Worm (Caenorhabditis elegans) whole organism, early embryonic: ENCODE measurements around the gene F23H11.4.

ENCODE experiments used
- B0310.2 ChIP-seq: sonication (generic microtip); optimal IDR thresholded peaks from 2 replicates; lab custom pipeline; 2016; ENCODE audit warnings: mild to moderate bottlenecking, missing genetic modification characterization, missing compliant biosample characterization
- F13C5.2 ChIP-seq: sonication (generic microtip); optimal IDR thresholded peaks from 2 replicates; lab custom pipeline; 2017; ENCODE audit warnings: mild to moderate bottlenecking, missing genetic modification characterization, inconsistent platforms, missing compliant biosample characterization
- aly-1 ChIP-seq: sonication (generic microtip); optimal IDR thresholded peaks from 2 replicates; lab custom pipeline; 2016; ENCODE audit warnings: missing genetic modification characterization, missing compliant biosample characterization
- ama-1 ChIP-seq: fragments of 150-350 bp; optimal IDR thresholded peaks from 2 replicates; lab custom pipeline; 2014
- ceh-13 ChIP-seq: fragments of 200-800 bp; sonication (Bioruptor generic); optimal IDR thresholded peaks from 2 replicates; lab custom pipeline; 2018; ENCODE audit warnings: mild to moderate bottlenecking, missing genetic modification characterization, missing compliant biosample characterization
- ceh-36 ChIP-seq: sonication (generic microtip); optimal IDR thresholded peaks from 2 replicates; lab custom pipeline; 2016; ENCODE audit warnings: missing genetic modification characterization, inconsistent platforms, missing compliant biosample characterization
- ets-7 ChIP-seq: sonication (generic microtip); optimal IDR thresholded peaks from 2 replicates; lab custom pipeline; 2016; ENCODE audit warnings: missing genotype, missing genetic modification characterization, missing compliant biosample characterization
- flt-1 ChIP-seq: fragments of 200-800 bp; sonication (Bioruptor generic); IDR thresholded peaks from 2 replicates; pipeline ENCODE4 v1.3.6; 2022; ENCODE audit warnings: missing genetic modification characterization, missing compliant biosample characterization
- hmbx-1 ChIP-seq: sonication (generic microtip); optimal IDR thresholded peaks from 2 replicates; lab custom pipeline; 2016; ENCODE audit warnings: mild to moderate bottlenecking, missing genetic modification characterization, missing compliant biosample characterization
- hmg-4 ChIP-seq: fragments of 200-800 bp; sonication (Bioruptor generic); optimal IDR thresholded peaks from 2 replicates; lab custom pipeline; 2018; ENCODE audit warnings: mild to moderate bottlenecking, missing genetic modification characterization, missing compliant biosample characterization
- hnd-1 ChIP-seq: sonication (generic microtip); optimal IDR thresholded peaks from 2 replicates; lab custom pipeline; 2016; ENCODE audit warnings: missing genetic modification characterization, missing compliant biosample characterization
- pes-1 ChIP-seq: fragments of 200-800 bp; sonication (Bioruptor generic); IDR thresholded peaks from 2 replicates; pipeline ENCODE4 v1.3.6; 2022; ENCODE audit warnings: missing genetic modification reagents, missing genetic modification characterization, missing compliant biosample characterization
- scrt-1 ChIP-seq: fragments of 200-800 bp; sonication (Bioruptor generic); IDR thresholded peaks from 2 replicates; pipeline ENCODE4 v1.3.6; 2022; ENCODE audit warnings: missing genetic modification characterization, missing compliant biosample characterization
- sea-1 ChIP-seq: fragments of 200-800 bp; sonication (Bioruptor generic); conservative IDR thresholded peaks from 2 replicates; pipeline ENCODE4 v1.3.6; 2022; ENCODE audit warnings: missing genetic modification characterization, missing compliant biosample characterization
- tbx-11 ChIP-seq: fragments of 200-800 bp; sonication (Bioruptor generic); IDR thresholded peaks from 2 replicates; pipeline ENCODE4 v1.3.6; 2022; ENCODE audit warnings: missing genetic modification characterization, missing compliant biosample characterization
- tbx-37 ChIP-seq: fragments of 200-800 bp; sonication (Bioruptor generic); conservative IDR thresholded peaks from 2 replicates; pipeline ENCODE4 v1.3.6; 2022; ENCODE audit warnings: missing genetic modification reagents, missing genetic modification characterization, missing compliant biosample characterization
- tra-4 ChIP-seq: sonication (generic microtip); optimal IDR thresholded peaks from 2 replicates; lab custom pipeline; 2017; ENCODE audit warnings: missing genetic modification characterization, missing compliant biosample characterization

The F23H11.4 gene

ce11 chrIII:910540-911311 lies 3.4 kb upstream of the F23H11.4 start, which contains the start of the genes F23H11.5 and bra-2:
F23H11.5 (minus strand) TSS chrIII:910590.
bra-2 (plus strand) TSS chrIII:911261.
- TF ChIP-seq tra-4 (tag; lab: Kevin White, UChicago) (no peak), tbx-37 (no peak), pes-1 (GFP tag; lab: Robert Waterston, UW) (no peak), flt-1 (GFP tag; lab: Robert Waterston, UW) (no peak), hmbx-1 (tag; lab: Kevin White, UChicago) (no peak), scrt-1 (no peak), ceh-36 (no peak), ama-1 (lab: Kevin White, UChicago) (no peak), aly-1 (no peak), sea-1 (GFP tag; lab: Robert Waterston, UW) (no peak), tbx-11 (no peak), hmg-4 (GFP tag; lab: Kevin White, UChicago) (no peak), ets-7 (tag; lab: Kevin White, UChicago) (no peak), hnd-1 (no peak), F13C5.2 (tag; lab: Kevin White, UChicago) (no peak), ceh-13 (no peak), B0310.2 (tag; lab: Kevin White, UChicago) (no peak)

ce11 chrIII:909540-909939 lies 2.2 kb upstream of the F23H11.4 start, which contains the start of gene crls-1:
crls-1 (minus strand) TSS chrIII:909902.
- TF ChIP-seq tbx-11, result no peak

ce11 chrIII:907990-908389 lies 651 bp upstream of the F23H11.4 start:
- TF ChIP-seq scrt-1, result no peak
- TF ChIP-seq F13C5.2 (tag; lab: Kevin White, UChicago), result no peak
- no peak for TF ChIP-seq ceh-36
- no peak for TF ChIP-seq tra-4 (tag; lab: Kevin White, UChicago)
- TF ChIP-seq hnd-1, result no peak

- no peak for TF ChIP-seq ceh-36
- no peak for TF ChIP-seq pes-1 (GFP tag; lab: Robert Waterston, UW)
- TF ChIP-seq aly-1, result no peak
- TF ChIP-seq F13C5.2 (tag; lab: Kevin White, UChicago), result no peak
- no peak for TF ChIP-seq sea-1 (GFP tag; lab: Robert Waterston, UW)
- TF ChIP-seq tbx-11, result no peak
- no peak for TF ChIP-seq ets-7 (tag; lab: Kevin White, UChicago)
- no peak for TF ChIP-seq tra-4 (tag; lab: Kevin White, UChicago)
- no peak for TF ChIP-seq hmbx-1 (tag; lab: Kevin White, UChicago)
- TF ChIP-seq flt-1 (GFP tag; lab: Robert Waterston, UW), result no peak
- TF ChIP-seq ama-1 (lab: Kevin White, UChicago), result no peak
- TF ChIP-seq hmg-4 (GFP tag; lab: Kevin White, UChicago), result no peak
- no peak for TF ChIP-seq hnd-1
- no peak for TF ChIP-seq ceh-13
- no peak for TF ChIP-seq B0310.2 (tag; lab: Kevin White, UChicago)
- TF ChIP-seq scrt-1, result no peak
- no peak for TF ChIP-seq tbx-37
These were observed 5.6 kb downstream of the F23H11.4 start for ce11 chrIII:901600-902250.

- TF ChIP-seq B0310.2 (tag; lab: Kevin White, UChicago) (no peak), tra-4 (tag; lab: Kevin White, UChicago) (no peak)
These were observed 6.2 kb downstream of the F23H11.4 start, which contains the start of gene sucl-2 for ce11 chrIII:901148-901547. sucl-2 (minus strand) TSS chrIII:901412.

ce11 chrIII:900134-900533 lies 7.2 kb downstream of the F23H11.4 start:
- TF ChIP-seq hnd-1 (no peak), F13C5.2 (tag; lab: Kevin White, UChicago) (no peak), ets-7 (tag; lab: Kevin White, UChicago) (no peak)

- no peak for TF ChIP-seq ets-7 (tag; lab: Kevin White, UChicago)
- TF ChIP-seq scrt-1, result no peak
- TF ChIP-seq hmbx-1 (tag; lab: Kevin White, UChicago), result no peak
- no peak for TF ChIP-seq ama-1 (lab: Kevin White, UChicago)
- TF ChIP-seq B0310.2 (tag; lab: Kevin White, UChicago), result no peak
- no peak for TF ChIP-seq tbx-37
- TF ChIP-seq hmg-4 (GFP tag; lab: Kevin White, UChicago), result no peak
- no peak for TF ChIP-seq aly-1
- TF ChIP-seq flt-1 (GFP tag; lab: Robert Waterston, UW), result no peak
- no peak for TF ChIP-seq tbx-11
- no peak for TF ChIP-seq F13C5.2 (tag; lab: Kevin White, UChicago)
- no peak for TF ChIP-seq pes-1 (GFP tag; lab: Robert Waterston, UW)
These were observed 10.4 kb downstream of the F23H11.4 start for ce11 chrIII:896904-897303.

ce11 chrIII:895525-895924 lies 11.8 kb downstream of the F23H11.4 start, which contains the start of the genes ztf-18 and F23H11.2:
ztf-18 (minus strand) TSS chrIII:895712.
F23H11.2 (plus strand) TSS chrIII:895747.
- TF ChIP-seq hmbx-1 (tag; lab: Kevin White, UChicago) (no peak), tbx-11 (no peak), hmg-4 (GFP tag; lab: Kevin White, UChicago) (no peak)
